Fruit fly (Drosophila melanogaster): ENCODE results near the gene Cyp6d5.

Cyp6d5 gene

DNA sequence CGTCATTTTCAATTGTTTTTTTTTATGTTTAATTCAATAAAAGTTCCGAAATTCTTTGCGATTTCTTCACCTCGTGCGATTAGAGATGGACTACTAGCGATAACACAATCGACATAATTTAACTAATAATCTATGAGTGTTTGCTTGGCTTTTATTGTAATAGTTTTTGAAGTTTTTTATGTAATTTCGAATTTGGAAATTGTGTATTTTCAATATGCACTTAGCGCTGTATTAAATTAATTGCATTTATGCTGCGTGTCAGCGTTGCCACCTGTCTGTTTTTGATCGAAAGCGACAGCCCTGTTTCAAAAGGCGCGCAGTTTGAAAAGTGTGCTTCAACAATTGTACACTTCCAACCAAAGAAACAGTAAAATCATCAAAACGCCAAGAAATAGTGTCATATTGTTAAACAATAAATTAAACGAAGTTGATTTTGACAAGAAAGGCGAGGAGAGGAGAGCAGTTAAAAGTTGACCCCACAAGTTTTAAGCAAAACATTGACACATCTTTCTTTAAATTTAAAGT lies 7.0 kb downstream of the Cyp6d5 start, which contains the start of gene CG9922 (continued):
- peak; percentile 1 for TF ChIP-seq CG17385 (GFP tag; optimal IDR thresholded peaks at IDR 0.05)
- no peak for TF ChIP-seq CG10959 (GFP tag; IDR thresholded peaks at IDR 0.05)
- TF ChIP-seq MBD-R2 (GFP tag; IDR thresholded peaks at IDR 0.05): no peak; the same call in 1 of the 2 replicates
- peak; percentile 75; the same call in 2 of the 3 replicates for TF ChIP-seq row (GFP tag; IDR thresholded peaks at IDR 0.05)
- no peak for TF ChIP-seq CG14014 (GFP tag; IDR thresholded peaks at IDR 0.05)
- no peak for TF ChIP-seq CG14667 (GFP tag; IDR thresholded peaks at IDR 0.05)
- no peak for TF ChIP-seq CG8281 (tag; optimal IDR thresholded peaks at IDR 0.05)
- TF ChIP-seq aop (GFP tag; IDR thresholded peaks at IDR 0.05): no peak
- TF ChIP-seq CG3281 (GFP tag; optimal IDR thresholded peaks at IDR 0.05): peak; percentile 54
- no peak for TF ChIP-seq Ssrp (tag; optimal IDR thresholded peaks at IDR 0.05)
- TF ChIP-seq Stat92E (GFP tag; optimal IDR thresholded peaks at IDR 0.05): peak in 1 of 3 experiments; percentile 70
- peak in 1 of 3 experiments; percentile 39 for TF ChIP-seq lola (GFP tag; optimal IDR thresholded peaks at IDR 0.05)
- TF ChIP-seq Camta (GFP tag; optimal IDR thresholded peaks at IDR 0.05): peak; percentile 12
- TF ChIP-seq tup (GFP tag; optimal IDR thresholded peaks at IDR 0.05): no peak
- TF ChIP-seq CG7357 (GFP tag; IDR thresholded peaks at IDR 0.05): no peak
- TF ChIP-seq Adf1 (GFP tag; IDR thresholded peaks at IDR 0.05): no peak; the same call in 1 of the 2 replicates
- TF ChIP-seq GATAe (GFP tag; conservative IDR thresholded peaks at IDR 0.05): no peak
- peak; percentile 77 for TF ChIP-seq stwl (tag; optimal IDR thresholded peaks at IDR 0.05)
- peak; percentile 9 for TF ChIP-seq Dip3 (GFP tag; optimal IDR thresholded peaks at IDR 0.05)
- no peak for TF ChIP-seq Taf1 (GFP tag; IDR thresholded peaks at IDR 0.05)
- no peak for TF ChIP-seq org-1 (GFP tag; optimal IDR thresholded peaks at IDR 0.05)
- TF ChIP-seq crp (GFP tag; optimal IDR thresholded peaks at IDR 0.05): no peak
- TF ChIP-seq eyg (GFP tag; optimal IDR thresholded peaks at IDR 0.05): peak; percentile 36
- TF ChIP-seq Hr39 (optimal IDR thresholded peaks at IDR 0.05): no peak
- TF ChIP-seq nerfin-1 (tag; optimal IDR thresholded peaks at IDR 0.05): peak; percentile 48
- no peak for TF ChIP-seq CG9437 (GFP tag; optimal IDR thresholded peaks at IDR 0.05)
- TF ChIP-seq CG1792 (GFP tag; optimal IDR thresholded peaks at IDR 0.05): peak; percentile 68
- TF ChIP-seq CG3065 (GFP tag; optimal IDR thresholded peaks at IDR 0.05): no peak
- no peak for TF ChIP-seq CG10366 (GFP tag; IDR thresholded peaks at IDR 0.05)
- peak; percentile 30 for TF ChIP-seq Spps (tag; optimal IDR thresholded peaks at IDR 0.05)
- TF ChIP-seq CG34224 (GFP tag; IDR thresholded peaks at IDR 0.05; ENCODE audit: partially characterized antibody): peak; percentile 46; the same call in 1 of the 3 replicates
- TF ChIP-seq CG6854 (GFP tag; optimal IDR thresholded peaks at IDR 0.05): peak; percentile 5
- no peak for TF ChIP-seq CG3838 (GFP tag; optimal IDR thresholded peaks at IDR 0.05)
- peak; percentile 65 for TF ChIP-seq Scr (GFP tag; IDR thresholded peaks at IDR 0.05; ENCODE audit: partially characterized antibody)
- TF ChIP-seq HLH54F (GFP tag; optimal IDR thresholded peaks at IDR 0.05): peak; percentile 29
- no peak for TF ChIP-seq CG5180 (GFP tag; optimal IDR thresholded peaks at IDR 0.05)
- no peak for TF ChIP-seq Hey (tag; optimal IDR thresholded peaks at IDR 0.05)
- peak; percentile 54 for TF ChIP-seq Chrac-16 (GFP tag; optimal IDR thresholded peaks at IDR 0.05)
- TF ChIP-seq CG8388 (GFP tag; optimal IDR thresholded peaks at IDR 0.05): peak; percentile 11
- TF ChIP-seq jumu (GFP tag; optimal IDR thresholded peaks at IDR 0.05): peak; percentile 68
- TF ChIP-seq CG15269 (tag; optimal IDR thresholded peaks at IDR 0.05): peak; percentile 52
- peak; percentile 27 for TF ChIP-seq CG33213 (GFP tag; optimal IDR thresholded peaks at IDR 0.05)
- no peak for TF ChIP-seq Lpt (GFP tag; optimal IDR thresholded peaks at IDR 0.05)
- peak; percentile 10 for TF ChIP-seq CG17359 (tag; optimal IDR thresholded peaks at IDR 0.05)
- TF ChIP-seq Rfx (GFP tag; IDR thresholded peaks at IDR 0.05): peak; percentile 63; the same call in 1 of the 2 replicates
- TF ChIP-seq tx (GFP tag; optimal IDR thresholded peaks at IDR 0.05): peak; percentile 44
- TF ChIP-seq CG12219 (GFP tag; optimal IDR thresholded peaks at IDR 0.05): no peak
- TF ChIP-seq CG12104 (GFP tag; optimal IDR thresholded peaks at IDR 0.05): no peak
- peak in 1 of 2 experiments; percentile 33 for TF ChIP-seq bsh (GFP tag; optimal IDR thresholded peaks at IDR 0.05)
- TF ChIP-seq CG6272 (GFP tag; IDR thresholded peaks at IDR 0.05): no peak

Data from whole organism, embryonic.